Worm (Caenorhabditis elegans) whole organism, early embryonic: ENCODE measurements around the gene Y40H7A.11.

Source experiments
- B0310.2 ChIP-seq: sonication (generic microtip); optimal IDR thresholded peaks from 2 replicates; lab custom pipeline; 2016; ENCODE audit warnings: mild to moderate bottlenecking, missing genetic modification characterization, missing compliant biosample characterization
- F13C5.2 ChIP-seq: sonication (generic microtip); optimal IDR thresholded peaks from 2 replicates; lab custom pipeline; 2017; ENCODE audit warnings: mild to moderate bottlenecking, missing genetic modification characterization, inconsistent platforms, missing compliant biosample characterization
- ama-1 ChIP-seq: fragments of 150-350 bp; optimal IDR thresholded peaks from 2 replicates; lab custom pipeline; 2014
- ceh-13 ChIP-seq: fragments of 200-800 bp; sonication (Bioruptor generic); optimal IDR thresholded peaks from 2 replicates; lab custom pipeline; 2018; ENCODE audit warnings: mild to moderate bottlenecking, missing genetic modification characterization, missing compliant biosample characterization
- ceh-36 ChIP-seq: sonication (generic microtip); optimal IDR thresholded peaks from 2 replicates; lab custom pipeline; 2016; ENCODE audit warnings: missing genetic modification characterization, inconsistent platforms, missing compliant biosample characterization
- flt-1 ChIP-seq: fragments of 200-800 bp; sonication (Bioruptor generic); IDR thresholded peaks from 2 replicates; pipeline ENCODE4 v1.3.6; 2022; ENCODE audit warnings: missing genetic modification characterization, missing compliant biosample characterization
- hmbx-1 ChIP-seq: sonication (generic microtip); optimal IDR thresholded peaks from 2 replicates; lab custom pipeline; 2016; ENCODE audit warnings: mild to moderate bottlenecking, missing genetic modification characterization, missing compliant biosample characterization
- hmg-4 ChIP-seq: fragments of 200-800 bp; sonication (Bioruptor generic); optimal IDR thresholded peaks from 2 replicates; lab custom pipeline; 2018; ENCODE audit warnings: mild to moderate bottlenecking, missing genetic modification characterization, missing compliant biosample characterization
- hnd-1 ChIP-seq: sonication (generic microtip); optimal IDR thresholded peaks from 2 replicates; lab custom pipeline; 2016; ENCODE audit warnings: missing genetic modification characterization, missing compliant biosample characterization
- pes-1 ChIP-seq: fragments of 200-800 bp; sonication (Bioruptor generic); IDR thresholded peaks from 2 replicates; pipeline ENCODE4 v1.3.6; 2022; ENCODE audit warnings: missing genetic modification reagents, missing genetic modification characterization, missing compliant biosample characterization
- scrt-1 ChIP-seq: fragments of 200-800 bp; sonication (Bioruptor generic); IDR thresholded peaks from 2 replicates; pipeline ENCODE4 v1.3.6; 2022; ENCODE audit warnings: missing genetic modification characterization, missing compliant biosample characterization
- tbx-37 ChIP-seq: fragments of 200-800 bp; sonication (Bioruptor generic); conservative IDR thresholded peaks from 2 replicates; pipeline ENCODE4 v1.3.6; 2022; ENCODE audit warnings: missing genetic modification reagents, missing genetic modification characterization, missing compliant biosample characterization
- tra-4 ChIP-seq: sonication (generic microtip); optimal IDR thresholded peaks from 2 replicates; lab custom pipeline; 2017; ENCODE audit warnings: missing genetic modification characterization, missing compliant biosample characterization

DNA sequence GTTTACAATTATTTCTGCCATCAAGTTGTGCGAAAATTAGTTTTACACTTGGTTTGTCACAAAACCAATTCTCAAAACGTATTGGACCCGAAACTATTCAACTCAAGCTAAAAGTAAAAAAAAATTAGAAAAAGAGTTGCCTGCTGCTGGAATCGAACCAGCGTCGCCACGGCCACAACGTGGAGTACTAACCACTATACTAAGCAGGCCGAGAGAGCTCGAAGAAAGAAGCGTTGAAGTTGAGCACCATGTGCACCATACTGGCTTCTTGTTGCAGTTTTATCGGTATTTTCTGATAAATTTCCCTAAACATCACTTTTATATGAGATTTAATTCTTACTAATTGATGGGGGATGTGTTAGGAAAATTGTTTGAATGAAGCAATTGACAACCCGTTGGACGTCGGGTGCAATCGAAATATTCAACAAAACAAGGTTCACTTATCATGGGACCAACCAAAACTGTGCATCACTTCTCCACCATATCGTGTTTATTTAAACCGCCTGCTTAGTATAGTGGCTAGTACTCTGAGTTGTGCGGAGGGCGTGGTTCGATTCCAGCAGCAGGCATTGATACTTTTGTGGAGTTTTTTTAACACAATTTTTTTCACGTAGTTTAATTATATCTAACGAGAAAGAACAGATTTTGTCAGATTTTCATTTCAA is 32.5 kb downstream of the Y40H7A.11 start:
- TF ChIP-seq hmg-4 (no peak), flt-1 (no peak), ama-1 (lab: Kevin White, UChicago) (no peak), B0310.2 (no peak), ceh-13 (GFP tag; lab: Kevin White, UChicago) (no peak), pes-1 (GFP tag; lab: Robert Waterston, UW) (no peak), F13C5.2 (tag; lab: Kevin White, UChicago) (no peak), scrt-1 (GFP tag; lab: Robert Waterston, UW) (no peak), hnd-1 (no peak), tbx-37 (no peak), hmbx-1 (no peak), tra-4 (tag; lab: Kevin White, UChicago) (no peak), ceh-36 (tag; lab: Kevin White, UChicago) (no peak)
